Worm (Caenorhabditis elegans) whole organism, L4 larva: Measurements from ENCODE around the gene C14A4.6.

Source experiments
- F10B5.3 ChIP-seq: sonication (generic microtip); optimal IDR thresholded peaks from 2 replicates; lab custom pipeline; 2016; ENCODE audit warnings: mild to moderate bottlenecking, missing genetic modification characterization, missing compliant biosample characterization
- T26A8.4 ChIP-seq: fragments of 200-800 bp; sonication (Bioruptor generic); IDR thresholded peaks from 2 replicates; pipeline ENCODE4 v1.3.6; 2022; ENCODE audit warnings: missing genetic modification characterization, missing compliant biosample characterization
- Y105C5A.15 ChIP-seq: fragments of 200-800 bp; sonication (Bioruptor generic); IDR thresholded peaks from 2 replicates; pipeline ENCODE4 v1.3.6; 2022; ENCODE audit warnings: missing genetic modification characterization, missing compliant biosample characterization
- aly-2 ChIP-seq: sonication (generic microtip); optimal IDR thresholded peaks from 2 replicates; lab custom pipeline; 2018; ENCODE audit warnings: missing biosample characterization, missing genetic modification characterization
- ceh-28 ChIP-seq: fragments of 150-350 bp; optimal IDR thresholded peaks from 2 replicates; lab custom pipeline; 2014; ENCODE audit warnings: missing biosample characterization, missing genetic modification reagents, missing genetic modification characterization
- ceh-62 ChIP-seq: sonication (generic microtip); optimal IDR thresholded peaks from 2 replicates; lab custom pipeline; 2017; ENCODE audit warnings: missing biosample characterization, missing genetic modification characterization
- cey-2 ChIP-seq: sonication (generic microtip); optimal IDR thresholded peaks from 3 replicates; lab custom pipeline; 2017; ENCODE audit warnings: missing genetic modification characterization, mild to moderate bottlenecking, missing compliant biosample characterization, antibody characterized with exemption, borderline replicate concordance; ENCODE audit not compliant: insufficient read depth
- daf-16 ChIP-seq, 3 experiments: sonication (generic microtip); optimal IDR thresholded peaks; 2 replicates each; lab custom pipeline; 2016 to 2017; ENCODE audit warnings: missing genetic modification characterization in 3 of 3, missing genetic modification reagents in 3 of 3, mild to moderate bottlenecking in 2 of 3, missing compliant biosample characterization in 2 of 3, missing biosample characterization in 1 of 3, moderate library complexity in 1 of 3
- daf-19 ChIP-seq: fragments of 200-800 bp; sonication (Bioruptor generic); conservative IDR thresholded peaks from 2 replicates; pipeline ENCODE4 v1.3.6; 2022; ENCODE audit warnings: missing genetic modification characterization, missing compliant biosample characterization
- dmd-6 ChIP-seq: fragments of 200-800 bp; sonication (Bioruptor generic); IDR thresholded peaks from 2 replicates; pipeline ENCODE4 v1.3.6; 2022; ENCODE audit warnings: missing genetic modification reagents, missing genetic modification characterization, missing compliant biosample characterization
- dmd-8 ChIP-seq: fragments of 200-800 bp; sonication (Bioruptor generic); IDR thresholded peaks from 2 replicates; pipeline ENCODE4 v1.3.6; 2022; ENCODE audit warnings: missing genetic modification characterization, missing compliant biosample characterization
- dve-1 ChIP-seq: sonication (generic microtip); optimal IDR thresholded peaks from 2 replicates; lab custom pipeline; 2017; ENCODE audit warnings: antibody characterized with exemption, mild to moderate bottlenecking, missing genetic modification characterization, missing compliant biosample characterization; ENCODE audit not compliant: insufficient read depth
- fos-1 ChIP-seq: fragments of 150-350 bp; optimal IDR thresholded peaks from 2 replicates; lab custom pipeline; 2014; ENCODE audit warnings: missing biosample characterization, missing genetic modification characterization
- hif-1 ChIP-seq, 2 experiments: sonication (generic microtip); optimal IDR thresholded peaks; 2 replicates each; lab custom pipeline; 2016 to 2017; ENCODE audit warnings: missing compliant biosample characterization in 2 of 2, missing genetic modification characterization in 2 of 2, missing genetic modification reagents in 2 of 2, missing genotype in 2 of 2, mild to moderate bottlenecking in 1 of 2
- hlh-11 ChIP-seq: fragments of 200-800 bp; sonication (Bioruptor generic); optimal IDR thresholded peaks from 2 replicates; lab custom pipeline; 2018; ENCODE audit warnings: mild to moderate bottlenecking, missing genetic modification characterization, missing compliant biosample characterization
- jun-1 ChIP-seq: fragments of 150-350 bp; optimal IDR thresholded peaks from 2 replicates; lab custom pipeline; 2014; ENCODE audit warnings: missing biosample characterization, missing genetic modification reagents, missing genetic modification characterization
- lim-7 ChIP-seq: fragments of 200-800 bp; sonication (Bioruptor generic); IDR thresholded peaks from 2 replicates; pipeline ENCODE4 v1.3.6; 2022; ENCODE audit warnings: missing genetic modification characterization, missing compliant biosample characterization
- lin-1 ChIP-seq: fragments of 200-800 bp; sonication (Bioruptor generic); IDR thresholded peaks from 2 replicates; pipeline ENCODE4 v1.3.6; 2022; ENCODE audit warnings: missing genetic modification reagents, missing genetic modification characterization, missing compliant biosample characterization
- lin-38 ChIP-seq: fragments of 200-800 bp; sonication (Bioruptor generic); IDR thresholded peaks from 2 replicates; pipeline ENCODE4 v1.3.6; 2022; ENCODE audit warnings: missing genetic modification reagents, missing genetic modification characterization, missing compliant biosample characterization
- lin-39 ChIP-seq: fragments of 150-350 bp; optimal IDR thresholded peaks from 2 replicates; lab custom pipeline; 2014; ENCODE audit warnings: missing biosample characterization, missing genetic modification reagents, missing genetic modification characterization
- lir-3 ChIP-seq: sonication (generic microtip); optimal IDR thresholded peaks from 2 replicates; lab custom pipeline; 2016; ENCODE audit warnings: mild to moderate bottlenecking, missing genetic modification characterization, missing compliant biosample characterization
- madf-5 ChIP-seq, 2 experiments: fragments of 200-800 bp; sonication (Bioruptor generic); IDR thresholded peaks; 2 replicates each; pipeline ENCODE4 v1.3.6; 2022; ENCODE audit warnings: missing compliant biosample characterization in 2 of 2, missing genetic modification characterization in 2 of 2
- madf-9 ChIP-seq: fragments of 200-800 bp; sonication (Bioruptor generic); conservative IDR thresholded peaks from 2 replicates; pipeline ENCODE4 v1.3.6; 2022; ENCODE audit warnings: missing genetic modification reagents, missing genetic modification characterization, missing compliant biosample characterization
- mes-2 ChIP-seq: sonication (generic microtip); optimal IDR thresholded peaks from 2 replicates; lab custom pipeline; 2016; ENCODE audit warnings: missing genotype, mild to moderate bottlenecking, missing genetic modification characterization, missing compliant biosample characterization; ENCODE audit not compliant: poor library complexity, severe bottlenecking
- mxl-2 ChIP-seq: fragments of 200-800 bp; sonication (Bioruptor generic); conservative IDR thresholded peaks from 2 replicates; pipeline ENCODE4 v1.3.6; 2022; ENCODE audit warnings: missing genetic modification reagents, missing genetic modification characterization, missing compliant biosample characterization
- nhr-28 ChIP-seq: fragments of 150-350 bp; optimal IDR thresholded peaks from 2 replicates; lab custom pipeline; 2014; ENCODE audit warnings: missing biosample characterization, missing genetic modification characterization
- nhr-42 ChIP-seq: fragments of 200-800 bp; sonication (Bioruptor generic); IDR thresholded peaks from 2 replicates; pipeline ENCODE4 v1.3.6; 2022; ENCODE audit warnings: missing genetic modification characterization, missing compliant biosample characterization
- nhr-6 ChIP-seq: fragments of 150-350 bp; optimal IDR thresholded peaks from 2 replicates; lab custom pipeline; 2014; ENCODE audit warnings: missing biosample characterization, missing genetic modification characterization
- pqm-1 ChIP-seq: sonication (generic microtip); optimal IDR thresholded peaks from 2 replicates; lab custom pipeline; 2017; ENCODE audit warnings: missing biosample characterization, missing genetic modification characterization
- saeg-2 ChIP-seq: fragments of 200-800 bp; sonication (Bioruptor generic); IDR thresholded peaks from 2 replicates; pipeline ENCODE4 v1.3.6; 2022; ENCODE audit warnings: missing genetic modification reagents, missing genetic modification characterization, missing compliant biosample characterization
- sdz-12 ChIP-seq: fragments of 200-800 bp; sonication (Bioruptor generic); optimal IDR thresholded peaks from 2 replicates; lab custom pipeline; 2018; ENCODE audit warnings: mild to moderate bottlenecking, missing genetic modification characterization, missing compliant biosample characterization
- set-16 ChIP-seq: fragments of 200-800 bp; sonication (Bioruptor generic); IDR thresholded peaks from 2 replicates; pipeline ENCODE4 v1.3.6; 2022; ENCODE audit warnings: missing genetic modification reagents, missing genetic modification characterization, missing compliant biosample characterization
- snpc-4 ChIP-seq: fragments of 150-350 bp; optimal IDR thresholded peaks from 2 replicates; lab custom pipeline; 2014; ENCODE audit warnings: missing biosample characterization, missing genetic modification characterization
- tra-1 ChIP-seq: fragments of 200-800 bp; sonication (Bioruptor generic); IDR thresholded peaks from 2 replicates; pipeline ENCODE4 v1.3.6; 2022; ENCODE audit warnings: missing genetic modification reagents, missing genetic modification characterization, missing compliant biosample characterization
- unc-62 ChIP-seq, 3 experiments: fragments of 150-350 bp in 1 of 3; sonication (generic microtip); optimal IDR thresholded peaks in 2 of 3; peaks in 1 of 3; 1 replicate in 1 of 3; 2 replicates in 2 of 3; lab custom pipeline; 2014 to 2017; ENCODE audit warnings: missing biosample characterization in 3 of 3, missing genetic modification characterization in 3 of 3, missing genetic modification reagents in 3 of 3, missing genotype in 1 of 3
- vab-7 ChIP-seq: fragments of 200-800 bp; sonication (Bioruptor generic); IDR thresholded peaks from 2 replicates; pipeline ENCODE4 v1.3.6; 2022; ENCODE audit warnings: missing genetic modification reagents, missing genetic modification characterization, missing compliant biosample characterization
- zag-1 ChIP-seq: fragments of 150-350 bp; optimal IDR thresholded peaks from 2 replicates; lab custom pipeline; 2014; ENCODE audit warnings: missing biosample characterization, missing genetic modification characterization
- zip-11 ChIP-seq: fragments of 200-800 bp; sonication (Bioruptor generic); IDR thresholded peaks from 2 replicates; pipeline ENCODE4 v1.3.6; 2022; ENCODE audit warnings: missing genetic modification characterization, missing compliant biosample characterization
- zip-2 ChIP-seq: fragments of 150-350 bp; optimal IDR thresholded peaks from 2 replicates; lab custom pipeline; 2014; ENCODE audit warnings: missing biosample characterization, missing genetic modification characterization
- ztf-11 ChIP-seq: fragments of 150-350 bp; optimal IDR thresholded peaks from 2 replicates; lab custom pipeline; 2014; ENCODE audit warnings: missing biosample characterization, missing genetic modification characterization
- ztf-7 ChIP-seq: fragments of 150-350 bp; optimal IDR thresholded peaks from 2 replicates; lab custom pipeline; 2014; ENCODE audit warnings: missing biosample characterization, missing genetic modification characterization

Gene C14A4.6

DNA sequence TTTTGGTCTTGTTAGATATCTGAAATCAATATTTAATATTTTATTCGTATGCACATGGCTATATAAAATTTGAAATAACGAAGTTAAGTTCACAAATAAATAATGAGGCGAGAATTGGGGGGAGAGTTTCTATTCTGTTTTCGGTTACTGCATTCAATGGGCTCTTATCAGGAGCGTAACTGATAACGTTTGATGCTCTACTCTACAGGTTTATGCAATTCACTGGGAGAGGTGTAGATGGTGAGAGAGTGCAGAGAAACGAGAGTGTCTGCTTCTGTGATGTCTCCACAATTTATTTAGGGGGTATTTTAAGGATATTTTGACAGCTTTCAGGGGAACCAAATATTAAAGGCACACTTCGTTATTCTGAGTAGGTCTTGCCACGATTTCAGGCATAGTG is at the start of gene C14A4.6:
Gene C14A4.6 (minus strand): TSS at position 19 of the 400 bp plus-strand sequence.
- peak; percentile 79 for TF ChIP-seq dve-1 (tag; lab: Kevin White, UChicago)
- no peak for TF ChIP-seq tra-1 (GFP tag; lab: Robert Waterston, UW)
- no peak for TF ChIP-seq lim-7 (GFP tag; lab: Robert Waterston, UW)
- TF ChIP-seq daf-16 (GFP tag; optimal IDR thresholded peaks at IDR 0.05; lab: Kevin White, UChicago): no peak
- TF ChIP-seq daf-16 (tag; optimal IDR thresholded peaks at IDR 0.05; lab: Kevin White, UChicago): peak; percentile 76
- no peak for TF ChIP-seq nhr-6 (tag; lab: Kevin White, UChicago)
- no peak for TF ChIP-seq saeg-2 (GFP tag; lab: Robert Waterston, UW)
- no peak for TF ChIP-seq lir-3 (tag; lab: Kevin White, UChicago)
- TF ChIP-seq pqm-1 (tag; lab: Kevin White, UChicago): peak; percentile 88
- peak; percentile 43 for TF ChIP-seq hlh-11 (tag; lab: Kevin White, UChicago)
- peak; percentile 81 for TF ChIP-seq nhr-28 (tag; lab: Kevin White, UChicago)
- peak; percentile 35 for TF ChIP-seq mes-2
- TF ChIP-seq dmd-6 (GFP tag; lab: Robert Waterston, UW): peak; percentile 47; the same call in 1 of the 2 replicates

DNA sequence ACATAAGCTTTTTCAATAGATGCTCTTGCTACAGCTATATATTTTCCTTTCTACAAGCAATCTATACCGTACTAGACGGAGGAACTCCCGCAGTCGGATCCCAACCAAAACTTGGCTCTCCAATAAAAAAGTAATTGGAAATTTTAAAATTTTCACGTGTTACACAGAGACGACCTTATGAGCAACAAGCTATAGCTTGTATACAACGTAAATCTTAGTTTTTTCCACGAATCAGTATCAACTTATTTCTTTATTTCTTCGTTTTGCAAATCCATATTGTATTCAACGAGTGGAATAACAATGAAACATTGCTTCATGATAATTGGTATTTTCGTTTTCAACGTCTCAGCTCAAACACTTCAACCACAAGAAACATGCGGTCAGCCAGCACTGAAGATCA is 48.8 kb upstream of the C14A4.6 start, which contains the start of gene M28.4:
Gene M28.4 (plus strand): TSS at position 301 of the 400 bp plus-strand sequence.
- TF ChIP-seq T26A8.4 (GFP tag; lab: Robert Waterston, UW) (no peak), aly-2 (no peak), ztf-11 (no peak), ceh-28 (tag; lab: Kevin White, UChicago) (no peak), daf-19 (no peak), jun-1 (tag; lab: Kevin White, UChicago) (no peak), dve-1 (tag; lab: Kevin White, UChicago) (no peak), zip-2 (tag; lab: Kevin White, UChicago) (no peak), vab-7 (GFP tag; lab: Robert Waterston, UW) (no peak), lin-38 (GFP tag; lab: Robert Waterston, UW) (no peak), lin-1 (GFP tag; lab: Robert Waterston, UW) (no peak), unc-62 (GFP tag; optimal IDR thresholded peaks at IDR 0.05 in 1 of 2; lab: Kevin White, UChicago) (no peak), unc-62 (tag; optimal IDR thresholded peaks at IDR 0.05; lab: Kevin White, UChicago) (no peak)
- TF ChIP-seq, all 104 proteins: peak for 0

DNA sequence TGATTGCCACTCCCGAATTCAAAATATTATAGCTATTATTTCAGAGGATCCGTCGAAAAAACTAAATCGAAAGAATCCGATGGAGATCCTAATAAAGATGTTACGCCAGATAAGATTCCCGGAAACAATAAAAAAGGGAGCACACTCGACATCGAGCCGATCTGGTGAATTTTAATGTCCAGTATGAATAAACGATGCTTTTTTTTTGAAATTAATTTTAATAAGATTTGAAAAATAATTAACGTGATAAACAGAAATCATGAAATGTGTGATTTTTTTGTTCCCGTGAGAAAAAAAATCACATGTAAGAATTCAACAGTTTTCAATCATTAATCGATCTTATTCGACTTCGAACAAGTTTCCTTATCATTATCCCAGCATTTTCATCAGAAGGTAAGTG is 44.5 kb upstream of the C14A4.6 start, which contains the start of gene M28.9:
Gene M28.9 (plus strand): TSS at position 301 of the 400 bp plus-strand sequence.
- TF ChIP-seq unc-62 (GFP tag; optimal IDR thresholded peaks at IDR 0.05 in 1 of 2; lab: Kevin White, UChicago) (peak in 1 of 2 experiments; percentile 40), unc-62 (tag; optimal IDR thresholded peaks at IDR 0.05; lab: Kevin White, UChicago) (no peak), nhr-42 (no peak)

DNA sequence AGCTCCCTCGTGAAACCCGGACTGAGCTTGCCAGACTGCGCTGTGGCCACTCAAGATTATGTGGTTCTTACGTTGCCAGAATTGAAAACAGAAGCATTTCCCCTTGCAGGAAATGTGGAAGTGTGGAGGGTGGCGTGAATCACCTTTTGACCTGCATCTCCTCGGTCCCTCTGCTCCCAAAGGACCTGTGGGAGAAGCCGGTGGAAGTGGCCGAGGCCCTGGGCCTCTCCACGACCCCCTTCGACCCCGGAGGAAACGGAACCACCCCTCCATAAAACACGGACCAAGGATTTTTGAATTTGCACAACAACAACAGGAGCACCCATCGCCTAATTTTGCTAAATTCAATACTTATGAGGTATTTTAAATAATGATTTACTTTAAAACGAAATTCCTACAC is 43.1 kb upstream of the C14A4.6 start:
- TF ChIP-seq set-16 (GFP tag; lab: Robert Waterston, UW): peak; percentile 80; the same call in 1 of the 2 replicates

DNA sequence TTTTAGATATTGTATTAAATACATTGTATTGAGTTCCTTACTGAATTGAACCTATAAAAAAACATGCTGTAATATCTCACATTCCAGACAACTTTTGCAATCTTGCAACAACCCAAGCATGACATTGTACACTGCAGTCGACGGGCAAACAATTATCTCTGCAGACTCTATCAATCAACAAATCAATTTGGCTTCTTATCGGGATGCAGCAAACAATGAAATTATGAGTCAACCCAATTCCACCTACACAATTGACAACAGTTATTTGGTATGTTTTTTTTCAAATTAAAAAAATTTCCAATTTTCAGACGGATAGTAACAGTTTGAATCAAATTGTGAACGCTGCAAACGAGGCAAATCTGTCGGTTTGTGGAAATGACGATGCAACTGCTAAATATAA is 36.4 kb upstream of the C14A4.6 start:
- TF ChIP-seq nhr-28 (tag; lab: Kevin White, UChicago): no peak
- TF ChIP-seq madf-5 (GFP tag; IDR thresholded peaks at IDR 0.05; lab: Robert Waterston, UW): no peak
- TF ChIP-seq pqm-1 (tag; lab: Kevin White, UChicago): peak; percentile 63
- TF ChIP-seq daf-19: no peak
- no peak for TF ChIP-seq ztf-7 (tag; lab: Kevin White, UChicago)
- TF ChIP-seq sdz-12: no peak
- no peak for TF ChIP-seq cey-2

DNA sequence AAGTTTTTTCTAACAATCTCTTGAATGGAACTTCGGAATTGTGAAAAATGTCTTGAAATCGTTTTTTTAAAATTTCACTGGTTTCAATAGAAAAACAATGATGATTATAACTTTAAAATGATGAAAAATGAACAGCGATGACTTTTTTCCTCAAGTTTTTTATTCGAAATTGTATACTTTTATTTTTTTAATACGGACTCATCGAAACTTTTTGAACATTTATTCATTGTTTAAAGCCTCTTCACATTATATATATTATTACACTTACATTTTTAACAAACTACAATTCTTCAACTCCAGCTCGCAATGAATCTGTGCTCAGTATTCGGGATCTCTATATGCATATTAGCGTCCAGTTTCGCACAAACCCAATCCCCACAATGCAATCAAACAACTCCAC is 33.4 kb upstream of the C14A4.6 start, which contains the start of gene M28.8:
Gene M28.8 (plus strand): TSS at position 301 of the 400 bp plus-strand sequence.
- no peak for TF ChIP-seq daf-19
- TF ChIP-seq fos-1 (tag; lab: Kevin White, UChicago): no peak
- no peak for TF ChIP-seq ceh-62 (tag; lab: Kevin White, UChicago)
- TF ChIP-seq ztf-11: no peak
- no peak for TF ChIP-seq dmd-8 (GFP tag; lab: Robert Waterston, UW)
- no peak for TF ChIP-seq hif-1 (tag; optimal IDR thresholded peaks at IDR 0.05; lab: Kevin White, UChicago)
- no peak for TF ChIP-seq zip-11
- no peak for TF ChIP-seq tra-1 (GFP tag; lab: Robert Waterston, UW)
- no peak for TF ChIP-seq snpc-4 (tag; lab: Kevin White, UChicago)
- TF ChIP-seq mxl-2 (GFP tag; lab: Robert Waterston, UW): no peak
- TF ChIP-seq lin-39 (tag; lab: Kevin White, UChicago): no peak
- no peak for TF ChIP-seq F10B5.3
- TF ChIP-seq Y105C5A.15 (GFP tag; lab: Robert Waterston, UW): no peak
- TF ChIP-seq madf-5 (GFP tag; IDR thresholded peaks at IDR 0.05; lab: Robert Waterston, UW): no peak
- no peak for TF ChIP-seq zag-1 (tag; lab: Kevin White, UChicago)
- no peak for TF ChIP-seq madf-9
